Worm (Caenorhabditis elegans) whole organism, L1 larva: Measurements from ENCODE around the gene daam-1.

Experiments
- C04F5.9 ChIP-seq: sonication (generic microtip); optimal IDR thresholded peaks from 2 replicates; lab custom pipeline; 2016; ENCODE audit warnings: missing genetic modification characterization, missing compliant biosample characterization
- F16B12.6 ChIP-seq: fragments of 150-350 bp; optimal IDR thresholded peaks from 2 replicates; lab custom pipeline; 2014; ENCODE audit warnings: missing biosample characterization, missing genetic modification characterization
- Y116A8C.19 ChIP-seq: sonication (generic microtip); optimal IDR thresholded peaks from 2 replicates; lab custom pipeline; 2016; ENCODE audit warnings: missing compliant biosample characterization, missing genetic modification characterization, borderline replicate concordance
- aly-2 ChIP-seq: fragments of 150-350 bp; optimal IDR thresholded peaks from 2 replicates; lab custom pipeline; 2014; ENCODE audit warnings: missing biosample characterization, missing genetic modification characterization
- blmp-1 ChIP-seq: fragments of 150-350 bp; optimal IDR thresholded peaks from 2 replicates; lab custom pipeline; 2014; ENCODE audit warnings: missing biosample characterization, missing genetic modification characterization
- dpl-1 ChIP-seq, 3 experiments: fragments of 150-350 bp in 2 of 3; sonication (generic microtip) in 1 of 3; optimal IDR thresholded peaks; 2 replicates each; lab custom pipeline; 2014 to 2017; ENCODE audit warnings: missing biosample characterization in 3 of 3, missing genetic modification characterization in 3 of 3, missing genetic modification reagents in 3 of 3
- dsc-1 ChIP-seq: sonication (generic microtip); optimal IDR thresholded peaks from 2 replicates; lab custom pipeline; 2016; ENCODE audit warnings: mild to moderate bottlenecking, missing genetic modification characterization, missing compliant biosample characterization
- efl-1 ChIP-seq, 4 experiments: fragments of 150-350 bp; optimal IDR thresholded peaks in 3 of 4; peaks in 1 of 4; 1 replicate in 1 of 4; 2 replicates in 3 of 4; lab custom pipeline; 2014; ENCODE audit warnings: missing biosample characterization in 2 of 4, missing genetic modification characterization in 2 of 4, missing genetic modification reagents in 2 of 4
- elt-2 ChIP-seq: sonication (generic microtip); optimal IDR thresholded peaks from 2 replicates; lab custom pipeline; 2016; ENCODE audit warnings: missing genetic modification characterization, mild to moderate bottlenecking, inconsistent platforms, missing compliant biosample characterization, missing genetic modification reagents
- elt-3 ChIP-seq, 6 experiments: fragments of 150-350 bp in 1 of 6; sonication (generic microtip); optimal IDR thresholded peaks; 2 replicates each; lab custom pipeline; 2017 to 2018; ENCODE audit warnings: missing biosample characterization in 6 of 6, missing genetic modification characterization in 6 of 6, inconsistent platforms in 1 of 6
- fkh-10 ChIP-seq: sonication (generic microtip); optimal IDR thresholded peaks from 2 replicates; lab custom pipeline; 2017; ENCODE audit warnings: missing biosample characterization, missing genetic modification reagents, missing genetic modification characterization
- fkh-4 ChIP-seq: sonication (generic microtip); optimal IDR thresholded peaks from 2 replicates; lab custom pipeline; 2016; ENCODE audit warnings: missing compliant biosample characterization, missing genetic modification characterization, borderline replicate concordance
- fkh-8 ChIP-seq: sonication (generic microtip); optimal IDR thresholded peaks from 2 replicates; lab custom pipeline; 2016; ENCODE audit warnings: mild to moderate bottlenecking, missing genetic modification characterization, missing compliant biosample characterization
- hpl-2 ChIP-seq: fragments of 150-350 bp; optimal IDR thresholded peaks from 2 replicates; lab custom pipeline; 2014; ENCODE audit warnings: missing biosample characterization, missing genetic modification reagents, missing genetic modification characterization
- jun-1 ChIP-seq: fragments of 150-350 bp; optimal IDR thresholded peaks from 2 replicates; lab custom pipeline; 2014; ENCODE audit warnings: missing biosample characterization, missing genetic modification reagents, missing genetic modification characterization
- lin-35 ChIP-seq, 2 experiments: fragments of 150-350 bp; optimal IDR thresholded peaks; 2 replicates each; lab custom pipeline; 2014; ENCODE audit warnings: missing biosample characterization in 2 of 2, missing genetic modification characterization in 2 of 2, missing genetic modification reagents in 2 of 2
- lir-3 ChIP-seq: sonication (generic microtip); optimal IDR thresholded peaks from 2 replicates; lab custom pipeline; 2016; ENCODE audit warnings: mild to moderate bottlenecking, missing genetic modification characterization, moderate library complexity, missing compliant biosample characterization; ENCODE audit not compliant: poor library complexity
- lsy-2 ChIP-seq, 2 experiments: fragments of 150-350 bp; optimal IDR thresholded peaks; 2 replicates each; lab custom pipeline; 2014; ENCODE audit warnings: missing biosample characterization in 2 of 2, missing genetic modification characterization in 2 of 2
- mab-9 ChIP-seq: fragments of 200-800 bp; sonication (Bioruptor generic); IDR thresholded peaks from 2 replicates; pipeline ENCODE4 v1.3.6; 2022; ENCODE audit warnings: missing genetic modification reagents, missing genetic modification characterization, missing compliant biosample characterization
- mdl-1 ChIP-seq, 2 experiments: fragments of 150-350 bp; optimal IDR thresholded peaks; 2 replicates each; lab custom pipeline; 2014 to 2017; ENCODE audit warnings: missing biosample characterization in 2 of 2, missing genetic modification characterization in 2 of 2, inconsistent platforms in 1 of 2
- nhr-11 ChIP-seq: fragments of 150-350 bp; optimal IDR thresholded peaks from 2 replicates; lab custom pipeline; 2014; ENCODE audit warnings: missing biosample characterization, missing genetic modification characterization
- nhr-12 ChIP-seq: sonication (generic microtip); optimal IDR thresholded peaks from 2 replicates; lab custom pipeline; 2017; ENCODE audit warnings: missing biosample characterization, missing genetic modification characterization
- nhr-28 ChIP-seq: fragments of 150-350 bp; optimal IDR thresholded peaks from 2 replicates; lab custom pipeline; 2014; ENCODE audit warnings: missing biosample characterization, missing genetic modification characterization
- nhr-47 ChIP-seq: sonication (generic microtip); optimal IDR thresholded peaks from 2 replicates; lab custom pipeline; 2016; ENCODE audit warnings: mild to moderate bottlenecking, missing genetic modification characterization, moderate library complexity, missing compliant biosample characterization
- nhr-71 ChIP-seq: sonication (generic microtip); optimal IDR thresholded peaks from 2 replicates; lab custom pipeline; 2016; ENCODE audit warnings: mild to moderate bottlenecking, missing genetic modification characterization, moderate library complexity, missing compliant biosample characterization
- nhr-76 ChIP-seq: sonication (generic microtip); optimal IDR thresholded peaks from 2 replicates; lab custom pipeline; 2017; ENCODE audit warnings: missing biosample characterization, missing genetic modification characterization
- nhr-85 ChIP-seq: sonication (generic microtip); peaks from one replicate; lab custom pipeline; 2016; ENCODE audit warnings: missing genetic modification characterization, inconsistent platforms, missing compliant biosample characterization
- pag-3 ChIP-seq: sonication (generic microtip); optimal IDR thresholded peaks from 2 replicates; lab custom pipeline; 2017; ENCODE audit warnings: missing genetic modification characterization, mild to moderate bottlenecking, missing compliant biosample characterization, antibody characterized with exemption, borderline replicate concordance; ENCODE audit not compliant: insufficient read depth
- skn-1 ChIP-seq: fragments of 150-350 bp; optimal IDR thresholded peaks from 2 replicates; lab custom pipeline; 2014; ENCODE audit warnings: missing biosample characterization, missing genetic modification characterization
- snu-23 ChIP-seq: sonication (generic microtip); optimal IDR thresholded peaks from 2 replicates; lab custom pipeline; 2016; ENCODE audit warnings: missing genetic modification characterization, missing compliant biosample characterization
- sptf-1 ChIP-seq: fragments of 150-350 bp; optimal IDR thresholded peaks from 2 replicates; lab custom pipeline; 2014; ENCODE audit warnings: missing biosample characterization, missing genetic modification characterization
- sup-37 ChIP-seq: fragments of 200-800 bp; sonication (Bioruptor generic); optimal IDR thresholded peaks from 2 replicates; lab custom pipeline; 2018; ENCODE audit warnings: mild to moderate bottlenecking, missing genetic modification characterization, missing compliant biosample characterization
- unc-130 ChIP-seq: fragments of 150-350 bp; optimal IDR thresholded peaks from 2 replicates; lab custom pipeline; 2017; ENCODE audit warnings: missing biosample characterization, missing genetic modification characterization, inconsistent platforms
- unc-86 ChIP-seq: sonication (generic microtip); optimal IDR thresholded peaks from 2 replicates; lab custom pipeline; 2016; ENCODE audit warnings: missing genetic modification characterization, missing compliant biosample characterization
- xbp-1 ChIP-seq: sonication (generic microtip); optimal IDR thresholded peaks from 2 replicates; lab custom pipeline; 2016; ENCODE audit warnings: missing genetic modification characterization, missing compliant biosample characterization
- zip-4 ChIP-seq: fragments of 200-800 bp; sonication (Bioruptor generic); optimal IDR thresholded peaks from 2 replicates; lab custom pipeline; 2018; ENCODE audit warnings: mild to moderate bottlenecking, missing genetic modification characterization, moderate library complexity, missing compliant biosample characterization

Gene daam-1

DNA sequence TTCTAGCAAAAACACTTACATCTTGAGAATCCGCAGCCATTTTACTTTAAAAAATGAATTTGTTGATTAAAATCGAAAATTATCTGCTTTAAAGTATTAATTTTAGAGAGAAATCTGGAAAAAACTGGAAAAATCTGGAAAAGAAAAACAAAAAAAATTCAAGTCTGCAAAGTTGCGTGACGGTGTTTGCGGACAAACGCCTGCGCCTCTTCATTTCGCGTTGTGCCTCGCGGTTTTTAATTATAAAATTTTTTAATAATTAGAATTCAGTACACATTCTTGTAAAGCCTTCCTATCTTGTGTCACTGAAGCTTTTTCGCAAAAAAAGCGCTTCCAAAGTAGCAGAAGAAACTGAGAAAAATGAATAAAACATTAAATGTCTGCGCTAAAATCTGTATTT, 43.0 kb upstream of the daam-1 start, which contains the start of gene W03F9.1 (continued):
- no peak for TF ChIP-seq elt-3 (tag; optimal IDR thresholded peaks at IDR 0.05; lab: Kevin White, UChicago)
- TF ChIP-seq lir-3 (tag; lab: Kevin White, UChicago) = no peak
- no peak for TF ChIP-seq mab-9
- TF ChIP-seq snu-23 (GFP tag; lab: Kevin White, UChicago) = peak; percentile 78
- TF ChIP-seq nhr-47 = peak; percentile 85
- peak; percentile 96 for TF ChIP-seq F16B12.6 (tag; lab: Kevin White, UChicago)
- peak; percentile 48 for TF ChIP-seq fkh-8 (tag; lab: Kevin White, UChicago)

DNA sequence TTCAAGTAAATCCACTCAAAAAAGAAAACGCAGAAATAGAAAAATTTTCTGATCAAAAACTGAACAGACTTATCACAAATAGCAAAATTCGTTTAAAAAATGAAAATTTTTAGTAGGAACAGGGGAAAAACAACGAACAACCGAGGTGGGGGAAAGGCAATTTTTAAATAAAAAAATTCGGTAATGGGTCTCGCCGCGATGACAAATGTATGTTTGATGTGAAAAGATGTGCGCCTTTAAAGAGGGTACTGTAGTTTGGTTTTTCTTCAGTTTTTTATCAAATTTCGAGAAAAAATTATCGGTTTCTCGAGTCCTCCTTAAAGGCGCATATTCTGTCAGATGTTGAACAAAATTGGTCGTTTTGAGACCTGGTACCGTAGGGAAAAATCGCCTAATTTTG, 40.3 kb upstream of the daam-1 start:
- no peak for TF ChIP-seq mdl-1 (tag; optimal IDR thresholded peaks at IDR 0.05; lab: Kevin White, UChicago)
- no peak for TF ChIP-seq efl-1 (optimal IDR thresholded peaks at IDR 0.05; lab: Kevin White, UChicago)
- TF ChIP-seq efl-1 (GFP tag; optimal IDR thresholded peaks at IDR 0.05 in 1 of 2; lab: Kevin White, UChicago) = peak in 1 of 2 experiments; percentile 75
- no peak for TF ChIP-seq unc-86 (tag; lab: Kevin White, UChicago)

DNA sequence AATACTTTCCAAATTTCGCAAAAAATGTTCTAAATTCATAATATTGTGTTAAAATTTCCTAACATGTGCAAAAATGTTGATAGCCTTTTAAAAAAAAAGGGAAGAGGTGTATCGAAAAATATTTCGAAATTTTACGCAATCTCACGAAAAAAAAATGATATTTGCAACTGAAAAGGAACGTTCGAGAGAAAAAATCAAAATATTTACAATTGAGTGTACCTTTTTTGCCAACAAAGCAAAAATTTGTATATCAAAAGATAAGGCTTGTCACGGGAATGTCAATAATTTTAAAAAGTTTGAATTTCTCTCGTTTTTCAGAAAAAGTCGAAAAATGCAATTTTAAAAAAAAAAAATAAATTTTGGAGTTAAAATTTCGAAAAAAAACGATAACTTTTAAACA, 39.9 kb upstream of the daam-1 start:
- TF ChIP-seq elt-2 (tag; lab: Kevin White, UChicago) = peak; percentile 13
- peak; percentile 39 for TF ChIP-seq skn-1
- TF ChIP-seq hpl-2 = no peak
- TF ChIP-seq nhr-28 (tag; lab: Kevin White, UChicago) = no peak
- no peak for TF ChIP-seq nhr-12 (tag; lab: Kevin White, UChicago)
- TF ChIP-seq sptf-1 (tag; lab: Kevin White, UChicago) = no peak
- no peak for TF ChIP-seq xbp-1
- no peak for TF ChIP-seq nhr-85 (tag; lab: Kevin White, UChicago)
- TF ChIP-seq fkh-8 (tag; lab: Kevin White, UChicago) = no peak
- peak in 1 of 2 experiments; percentile 21 for TF ChIP-seq lsy-2 (tag; optimal IDR thresholded peaks at IDR 0.05; lab: Kevin White, UChicago)
- TF ChIP-seq zip-4 (GFP tag; lab: Kevin White, UChicago) = peak; percentile 69
- TF ChIP-seq C04F5.9 (tag; lab: Kevin White, UChicago) = no peak
- no peak for TF ChIP-seq sup-37 (GFP tag; lab: Kevin White, UChicago)
- TF ChIP-seq nhr-71 (tag; lab: Kevin White, UChicago) = peak; percentile 5
- TF ChIP-seq dsc-1 = no peak
- no peak for TF ChIP-seq fkh-10 (GFP tag; lab: Kevin White, UChicago)
- TF ChIP-seq nhr-76 (tag; lab: Kevin White, UChicago) = no peak
- no peak for TF ChIP-seq nhr-47
- TF ChIP-seq, all 84 proteins: peak for 5

DNA sequence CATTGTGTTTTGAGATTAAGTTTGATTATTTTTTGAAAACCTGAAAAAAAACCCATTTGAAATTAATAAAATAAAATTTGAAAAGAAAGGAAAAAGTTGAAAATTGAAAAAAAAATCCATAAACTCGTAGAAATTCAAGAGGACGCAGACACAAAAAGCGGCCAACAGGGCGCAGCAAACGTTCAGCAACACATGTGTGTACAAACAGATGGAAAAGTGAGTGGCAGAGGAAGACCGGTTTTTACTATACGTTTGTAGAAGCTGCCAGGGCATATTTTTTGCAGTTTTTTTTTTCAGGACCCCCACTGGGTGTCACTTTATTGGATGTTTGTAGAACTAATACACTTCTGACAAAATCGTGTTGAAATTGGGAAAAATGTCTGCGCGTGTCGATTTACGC, 39.1 kb upstream of the daam-1 start, which contains the start of gene cgp-1:
TSS of gene cgp-1 (minus strand) at position 40 of the 400 bp plus-strand sequence.
- TF ChIP-seq snu-23 (GFP tag; lab: Kevin White, UChicago) (peak; percentile 9), Y116A8C.19 (tag; lab: Kevin White, UChicago) (no peak), lin-35 (GFP tag; optimal IDR thresholded peaks at IDR 0.05; lab: Kevin White, UChicago) (peak in 1 of 2 experiments; percentile 5), blmp-1 (peak; percentile 75), jun-1 (tag; lab: Kevin White, UChicago) (peak; percentile 4)

DNA sequence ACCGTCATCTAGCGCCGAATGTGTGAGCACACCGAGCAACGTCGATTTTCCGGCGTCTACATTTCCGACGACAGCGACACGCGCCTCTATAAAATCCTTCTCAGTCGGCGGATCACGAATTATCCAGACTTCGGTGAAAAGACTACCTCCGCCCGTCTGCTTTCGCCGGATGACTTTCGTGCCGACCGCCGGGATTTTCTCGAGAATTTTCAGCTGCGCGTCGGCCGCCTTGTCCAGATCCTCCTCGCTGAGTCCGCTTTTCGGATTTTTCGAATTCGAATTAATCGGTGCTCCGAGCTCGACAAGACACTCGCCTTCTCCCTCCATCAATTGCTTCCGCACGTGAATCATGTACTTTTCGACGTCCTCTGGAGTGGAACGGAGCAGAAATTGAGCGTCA, 38.6 kb upstream of the daam-1 start:
- TF ChIP-seq dpl-1 (GFP tag; optimal IDR thresholded peaks at IDR 0.05; lab: Kevin White, UChicago) (no peak), aly-2 (tag; lab: Kevin White, UChicago) (no peak), nhr-11 (tag; lab: Kevin White, UChicago) (no peak), nhr-85 (tag; lab: Kevin White, UChicago) (no peak), snu-23 (GFP tag; lab: Kevin White, UChicago) (no peak), pag-3 (no peak), fkh-4 (tag; lab: Kevin White, UChicago) (no peak), unc-130 (tag; lab: Kevin White, UChicago) (no peak)
